Worm (Caenorhabditis elegans) whole organism, L4 larva: ENCODE results near the gene R04F11.2.

Experiments used
- D1046.2 ChIP-seq: fragments of 200-800 bp; sonication (Bioruptor generic); IDR thresholded peaks from 2 replicates; pipeline ENCODE4 v1.3.6; 2022; ENCODE audit warnings: missing genetic modification characterization, missing compliant biosample characterization
- F10B5.3 ChIP-seq: sonication (generic microtip); optimal IDR thresholded peaks from 2 replicates; lab custom pipeline; 2016; ENCODE audit warnings: mild to moderate bottlenecking, missing genetic modification characterization, missing compliant biosample characterization
- F37D6.2 ChIP-seq: sonication (generic microtip); optimal IDR thresholded peaks from 2 replicates; lab custom pipeline; 2016; ENCODE audit warnings: mild to moderate bottlenecking, missing genetic modification characterization, missing compliant biosample characterization
- R02D3.7 ChIP-seq: fragments of 150-350 bp; sonication (generic microtip); optimal IDR thresholded peaks from 3 replicates; lab custom pipeline; 2014; ENCODE audit warnings: missing biosample characterization, missing genetic modification characterization
- Y105C5A.15 ChIP-seq: fragments of 200-800 bp; sonication (Bioruptor generic); IDR thresholded peaks from 2 replicates; pipeline ENCODE4 v1.3.6; 2022; ENCODE audit warnings: missing genetic modification characterization, missing compliant biosample characterization
- Y48G9A.11 ChIP-seq: fragments of 200-800 bp; sonication (Bioruptor generic); IDR thresholded peaks from 2 replicates; pipeline ENCODE4 v1.3.6; 2022; ENCODE audit warnings: missing genetic modification reagents, missing genetic modification characterization, missing compliant biosample characterization
- Y75B8A.6 ChIP-seq: fragments of 200-800 bp; sonication (Bioruptor generic); IDR thresholded peaks from 2 replicates; pipeline ENCODE4 v1.3.6; 2022; ENCODE audit warnings: missing genetic modification reagents, missing genetic modification characterization, missing compliant biosample characterization
- ZK337.2 ChIP-seq: fragments of 200-800 bp; sonication (Bioruptor generic); IDR thresholded peaks from 2 replicates; pipeline ENCODE4 v1.3.6; 2022; ENCODE audit warnings: missing genetic modification reagents, missing genetic modification characterization, missing compliant biosample characterization
- aha-1 ChIP-seq: fragments of 150-350 bp; peaks from one replicate; lab custom pipeline; 2014; ENCODE audit warnings: missing biosample characterization, missing genetic modification characterization
- attf-4 ChIP-seq: sonication (generic microtip); optimal IDR thresholded peaks from 3 replicates; lab custom pipeline; 2017; ENCODE audit warnings: missing biosample characterization, missing genetic modification characterization
- ceh-28 ChIP-seq: fragments of 150-350 bp; optimal IDR thresholded peaks from 2 replicates; lab custom pipeline; 2014; ENCODE audit warnings: missing biosample characterization, missing genetic modification reagents, missing genetic modification characterization
- ceh-32 ChIP-seq: sonication (generic microtip); optimal IDR thresholded peaks from 2 replicates; lab custom pipeline; 2016; ENCODE audit warnings: mild to moderate bottlenecking, missing genetic modification characterization, missing compliant biosample characterization; ENCODE audit not compliant: poor library complexity
- ceh-62 ChIP-seq: sonication (generic microtip); optimal IDR thresholded peaks from 2 replicates; lab custom pipeline; 2017; ENCODE audit warnings: missing biosample characterization, missing genetic modification characterization
- ctbp-1 ChIP-seq: fragments of 200-800 bp; sonication (Bioruptor generic); IDR thresholded peaks from 2 replicates; pipeline ENCODE4 v1.3.6; 2022; ENCODE audit warnings: missing genetic modification reagents, missing genetic modification characterization, missing compliant biosample characterization
- daf-16 ChIP-seq, 3 experiments: sonication (generic microtip); optimal IDR thresholded peaks; 2 replicates each; lab custom pipeline; 2016 to 2017; ENCODE audit warnings: missing genetic modification characterization in 3 of 3, missing genetic modification reagents in 3 of 3, mild to moderate bottlenecking in 2 of 3, missing compliant biosample characterization in 2 of 3, missing biosample characterization in 1 of 3, moderate library complexity in 1 of 3
- daf-8 ChIP-seq: fragments of 200-800 bp; sonication (Bioruptor generic); IDR thresholded peaks from 2 replicates; pipeline ENCODE4 v1.3.6; 2022; ENCODE audit warnings: missing genetic modification characterization, missing compliant biosample characterization
- dmd-6 ChIP-seq: fragments of 200-800 bp; sonication (Bioruptor generic); IDR thresholded peaks from 2 replicates; pipeline ENCODE4 v1.3.6; 2022; ENCODE audit warnings: missing genetic modification reagents, missing genetic modification characterization, missing compliant biosample characterization
- dpl-1 ChIP-seq: fragments of 150-350 bp; optimal IDR thresholded peaks from 2 replicates; lab custom pipeline; 2014; ENCODE audit warnings: missing biosample characterization, missing genetic modification reagents, missing genetic modification characterization
- dve-1 ChIP-seq: sonication (generic microtip); optimal IDR thresholded peaks from 2 replicates; lab custom pipeline; 2017; ENCODE audit warnings: antibody characterized with exemption, mild to moderate bottlenecking, missing genetic modification characterization, missing compliant biosample characterization; ENCODE audit not compliant: insufficient read depth
- egl-27 ChIP-seq: sonication (generic microtip); optimal IDR thresholded peaks from 3 replicates; lab custom pipeline; 2017; ENCODE audit warnings: missing biosample characterization, missing genetic modification reagents, missing genetic modification characterization
- egl-43 ChIP-seq: fragments of 200-800 bp; sonication (Bioruptor generic); IDR thresholded peaks from 2 replicates; pipeline ENCODE4 v1.3.6; 2022; ENCODE audit warnings: missing genetic modification reagents, missing genetic modification characterization, missing compliant biosample characterization
- fos-1 ChIP-seq: fragments of 150-350 bp; optimal IDR thresholded peaks from 2 replicates; lab custom pipeline; 2014; ENCODE audit warnings: missing biosample characterization, missing genetic modification characterization
- hlh-11 ChIP-seq: fragments of 200-800 bp; sonication (Bioruptor generic); optimal IDR thresholded peaks from 2 replicates; lab custom pipeline; 2018; ENCODE audit warnings: mild to moderate bottlenecking, missing genetic modification characterization, missing compliant biosample characterization
- hlh-30 ChIP-seq: sonication (generic microtip); optimal IDR thresholded peaks from 2 replicates; lab custom pipeline; 2017; ENCODE audit warnings: antibody characterized with exemption, mild to moderate bottlenecking, missing genetic modification characterization, missing compliant biosample characterization; ENCODE audit not compliant: insufficient read depth
- hmg-1.1 ChIP-seq: fragments of 200-800 bp; sonication (Bioruptor generic); IDR thresholded peaks from 2 replicates; pipeline ENCODE4 v1.3.6; 2022; ENCODE audit warnings: missing genetic modification reagents, missing genetic modification characterization, missing compliant biosample characterization
- lin-13 ChIP-seq: fragments of 150-350 bp; optimal IDR thresholded peaks from 2 replicates; lab custom pipeline; 2014; ENCODE audit warnings: missing biosample characterization, missing genetic modification reagents, missing genetic modification characterization
- lin-15B ChIP-seq: fragments of 150-350 bp; sonication (generic microtip); optimal IDR thresholded peaks from 3 replicates; lab custom pipeline; 2014; ENCODE audit warnings: missing biosample characterization, missing genetic modification characterization
- lin-29 ChIP-seq: fragments of 200-800 bp; sonication (Bioruptor generic); IDR thresholded peaks from 2 replicates; pipeline ENCODE4 v1.3.6; 2022; ENCODE audit warnings: missing genetic modification reagents, missing genetic modification characterization, missing compliant biosample characterization
- lin-38 ChIP-seq: fragments of 200-800 bp; sonication (Bioruptor generic); IDR thresholded peaks from 2 replicates; pipeline ENCODE4 v1.3.6; 2022; ENCODE audit warnings: missing genetic modification reagents, missing genetic modification characterization, missing compliant biosample characterization
- lsy-2 ChIP-seq, 2 experiments: fragments of 150-350 bp in 1 of 2; sonication (generic microtip) in 1 of 2; optimal IDR thresholded peaks; 2 replicates each; lab custom pipeline; 2014 to 2017; ENCODE audit warnings: missing biosample characterization in 2 of 2, missing genetic modification characterization in 2 of 2
- mdt-29 ChIP-seq: fragments of 200-800 bp; sonication (Bioruptor generic); IDR thresholded peaks from 2 replicates; pipeline ENCODE4 v1.3.6; 2022; ENCODE audit warnings: missing genetic modification reagents, missing genetic modification characterization, missing compliant biosample characterization
- mxl-2 ChIP-seq: fragments of 200-800 bp; sonication (Bioruptor generic); conservative IDR thresholded peaks from 2 replicates; pipeline ENCODE4 v1.3.6; 2022; ENCODE audit warnings: missing genetic modification reagents, missing genetic modification characterization, missing compliant biosample characterization
- nhr-10 ChIP-seq: fragments of 150-350 bp; optimal IDR thresholded peaks from 2 replicates; lab custom pipeline; 2014; ENCODE audit warnings: missing biosample characterization, missing genetic modification characterization
- nhr-11 ChIP-seq: fragments of 150-350 bp; optimal IDR thresholded peaks from 2 replicates; lab custom pipeline; 2014; ENCODE audit warnings: missing biosample characterization, missing genetic modification characterization
- nhr-111 ChIP-seq: fragments of 200-800 bp; sonication (Bioruptor generic); optimal IDR thresholded peaks from 2 replicates; lab custom pipeline; 2018; ENCODE audit warnings: mild to moderate bottlenecking, missing genetic modification characterization, missing compliant biosample characterization
- nhr-25 ChIP-seq: sonication (generic microtip); optimal IDR thresholded peaks from 2 replicates; lab custom pipeline; 2017; ENCODE audit warnings: missing genetic modification characterization, mild to moderate bottlenecking, missing compliant biosample characterization, antibody characterized with exemption, moderate library complexity, borderline replicate concordance; ENCODE audit not compliant: insufficient read depth
- nhr-28 ChIP-seq: fragments of 150-350 bp; optimal IDR thresholded peaks from 2 replicates; lab custom pipeline; 2014; ENCODE audit warnings: missing biosample characterization, missing genetic modification characterization
- nhr-48 ChIP-seq: sonication (generic microtip); optimal IDR thresholded peaks from 2 replicates; lab custom pipeline; 2016; ENCODE audit warnings: mild to moderate bottlenecking, missing genetic modification characterization, missing compliant biosample characterization
- pha-4 ChIP-seq, 2 experiments: fragments of 150-350 bp in 1 of 2; fragments of 200-800 bp in 1 of 2; sonication (Bioruptor generic) in 1 of 2; IDR thresholded peaks in 1 of 2; optimal IDR thresholded peaks in 1 of 2; 2 replicates each; pipeline versions ENCODE4 v1.3.6 to Lab custom; 2014 to 2022; ENCODE audit warnings: missing genetic modification characterization in 2 of 2, missing genetic modification reagents in 2 of 2, missing biosample characterization in 1 of 2, missing compliant biosample characterization in 1 of 2
- pqm-1 ChIP-seq: sonication (generic microtip); optimal IDR thresholded peaks from 2 replicates; lab custom pipeline; 2017; ENCODE audit warnings: missing biosample characterization, missing genetic modification characterization
- rbr-2 ChIP-seq: sonication (generic microtip); optimal IDR thresholded peaks from 2 replicates; lab custom pipeline; 2016; ENCODE audit warnings: missing genotype, missing genetic modification characterization, missing compliant biosample characterization
- saeg-2 ChIP-seq: fragments of 200-800 bp; sonication (Bioruptor generic); IDR thresholded peaks from 2 replicates; pipeline ENCODE4 v1.3.6; 2022; ENCODE audit warnings: missing genetic modification reagents, missing genetic modification characterization, missing compliant biosample characterization
- set-16 ChIP-seq: fragments of 200-800 bp; sonication (Bioruptor generic); IDR thresholded peaks from 2 replicates; pipeline ENCODE4 v1.3.6; 2022; ENCODE audit warnings: missing genetic modification reagents, missing genetic modification characterization, missing compliant biosample characterization
- skn-1 ChIP-seq: fragments of 150-350 bp; optimal IDR thresholded peaks from 2 replicates; lab custom pipeline; 2014; ENCODE audit warnings: missing biosample characterization, missing genetic modification characterization
- snpc-1.2 ChIP-seq: fragments of 200-800 bp; sonication (Bioruptor generic); IDR thresholded peaks from 2 replicates; pipeline ENCODE4 v1.3.6; 2022; ENCODE audit warnings: missing genetic modification reagents, missing genetic modification characterization, missing compliant biosample characterization
- tag-97 ChIP-seq: fragments of 200-800 bp; sonication (Bioruptor generic); IDR thresholded peaks from 2 replicates; pipeline ENCODE4 v1.3.6; 2022; ENCODE audit warnings: missing genetic modification characterization, missing compliant biosample characterization
- unc-39 ChIP-seq: sonication (generic microtip); optimal IDR thresholded peaks from 2 replicates; lab custom pipeline; 2017; ENCODE audit warnings: missing biosample characterization, missing genetic modification characterization
- unc-62 ChIP-seq, 3 experiments: fragments of 150-350 bp in 1 of 3; sonication (generic microtip); optimal IDR thresholded peaks in 2 of 3; peaks in 1 of 3; 1 replicate in 1 of 3; 2 replicates in 2 of 3; lab custom pipeline; 2014 to 2017; ENCODE audit warnings: missing biosample characterization in 3 of 3, missing genetic modification characterization in 3 of 3, missing genetic modification reagents in 3 of 3, missing genotype in 1 of 3
- zip-11 ChIP-seq: fragments of 200-800 bp; sonication (Bioruptor generic); IDR thresholded peaks from 2 replicates; pipeline ENCODE4 v1.3.6; 2022; ENCODE audit warnings: missing genetic modification characterization, missing compliant biosample characterization
- ztf-7 ChIP-seq: fragments of 150-350 bp; optimal IDR thresholded peaks from 2 replicates; lab custom pipeline; 2014; ENCODE audit warnings: missing biosample characterization, missing genetic modification characterization

Gene R04F11.2

ce11 chrV:12331820-12332219 lies 13.6 kb downstream of the R04F11.2 start:
- TF ChIP-seq ceh-28 (tag; lab: Kevin White, UChicago) = no peak
- TF ChIP-seq hmg-1.1 (GFP tag; lab: Robert Waterston, UW) = peak; percentile 73
- no peak for TF ChIP-seq egl-27 (tag; lab: Kevin White, UChicago)
- TF ChIP-seq unc-62 (GFP tag; optimal IDR thresholded peaks at IDR 0.05 in 1 of 2; lab: Kevin White, UChicago) = no peak
- no peak for TF ChIP-seq unc-62 (tag; optimal IDR thresholded peaks at IDR 0.05; lab: Kevin White, UChicago)
- TF ChIP-seq hlh-11 (tag; lab: Kevin White, UChicago) = no peak
- TF ChIP-seq nhr-25 (tag; lab: Kevin White, UChicago) = no peak
- TF ChIP-seq lin-15B = no peak
- no peak for TF ChIP-seq R02D3.7
- TF ChIP-seq unc-39 (tag; lab: Kevin White, UChicago) = no peak
- no peak for TF ChIP-seq nhr-48
- no peak for TF ChIP-seq nhr-28 (tag; lab: Kevin White, UChicago)
- TF ChIP-seq aha-1 (tag; lab: Kevin White, UChicago) = no peak
- no peak for TF ChIP-seq rbr-2 (tag; lab: Kevin White, UChicago)
- TF ChIP-seq skn-1 (tag; lab: Kevin White, UChicago) = no peak
- TF ChIP-seq ctbp-1 (GFP tag; lab: Robert Waterston, UW) = peak; percentile 68; the same call in 1 of the 2 replicates
- TF ChIP-seq snpc-1.2 (GFP tag; lab: Robert Waterston, UW) = no peak
- TF ChIP-seq attf-4 (tag; lab: Kevin White, UChicago) = no peak
- 0 out of 2 replicates have a peak, but pooled peaks have one; percentile 5 for TF ChIP-seq D1046.2 (GFP tag; lab: Robert Waterston, UW)
- no peak for TF ChIP-seq ztf-7
- no peak for TF ChIP-seq pqm-1 (tag; lab: Kevin White, UChicago)
- peak in 1 of 2 experiments; percentile 18 for TF ChIP-seq daf-16 (GFP tag; optimal IDR thresholded peaks at IDR 0.05; lab: Kevin White, UChicago)
- TF ChIP-seq daf-16 (tag; optimal IDR thresholded peaks at IDR 0.05; lab: Kevin White, UChicago) = no peak
- no peak for TF ChIP-seq mdt-29 (GFP tag; lab: Robert Waterston, UW)
- TF ChIP-seq saeg-2 (GFP tag; lab: Robert Waterston, UW) = no peak
- no peak for TF ChIP-seq ceh-32 (tag; lab: Kevin White, UChicago)
- TF ChIP-seq daf-8 (GFP tag; lab: Robert Waterston, UW) = no peak
- TF ChIP-seq lin-13 (GFP tag; lab: Kevin White, UChicago) = no peak
- TF ChIP-seq lin-29 (GFP tag; lab: Robert Waterston, UW) = no peak
- peak; percentile 10 for TF ChIP-seq nhr-11 (tag; lab: Kevin White, UChicago)
- no peak for TF ChIP-seq mxl-2 (GFP tag; lab: Robert Waterston, UW)
- no peak for TF ChIP-seq dve-1 (tag; lab: Kevin White, UChicago)
- peak; percentile 26 for TF ChIP-seq dpl-1
- TF ChIP-seq F37D6.2 (tag; lab: Kevin White, UChicago) = no peak
- TF ChIP-seq F10B5.3 (tag; lab: Kevin White, UChicago) = peak; percentile 3
- peak; percentile 44; the same call in 1 of the 2 replicates for TF ChIP-seq pha-4 (GFP tag; IDR thresholded peaks at IDR 0.05; lab: Robert Waterston, UW)
- TF ChIP-seq pha-4 (tag; optimal IDR thresholded peaks at IDR 0.05; lab: Kevin White, UChicago) = no peak
- TF ChIP-seq zip-11 (GFP tag; lab: Robert Waterston, UW) = no peak
- peak; percentile 42 for TF ChIP-seq hlh-30
- TF ChIP-seq lin-38 (GFP tag; lab: Robert Waterston, UW) = no peak; the same call in 1 of the 2 replicates
- no peak for TF ChIP-seq tag-97 (GFP tag; lab: Robert Waterston, UW)
- no peak; the same call in 1 of the 2 replicates for TF ChIP-seq egl-43 (GFP tag; lab: Robert Waterston, UW)
- no peak for TF ChIP-seq nhr-10
- TF ChIP-seq Y75B8A.6 (GFP tag; lab: Robert Waterston, UW) = no peak
- TF ChIP-seq set-16 (GFP tag; lab: Robert Waterston, UW) = no peak
- TF ChIP-seq Y48G9A.11 (GFP tag; lab: Robert Waterston, UW) = no peak; the same call in 1 of the 2 replicates
- 0 out of 2 replicates have a peak, but pooled peaks have one; percentile 22 for TF ChIP-seq ZK337.2
- no peak for TF ChIP-seq nhr-111 (GFP tag; lab: Kevin White, UChicago)
- no peak for TF ChIP-seq dmd-6 (GFP tag; lab: Robert Waterston, UW)
- no peak for TF ChIP-seq Y105C5A.15
- no peak for TF ChIP-seq fos-1
- peak in 1 of 2 experiments; percentile 40 for TF ChIP-seq lsy-2 (tag; optimal IDR thresholded peaks at IDR 0.05; lab: Kevin White, UChicago)
- TF ChIP-seq ceh-62 (tag; lab: Kevin White, UChicago) = no peak
